In genomic region chr3R:24259278-24260040, dm6 we compare ENCODE assay signal across 5 fruit fly cellular contexts.
TF ChIP-seq lines count a peak whose summit lies in the region.

No protein-coding gene starts in this region.

TF ChIP-seq in whole organism, adult, 20 proteins besides CTCF, POLR2A, EP300 and RAD21 (continued from another document):
- no peak for TF ChIP-seq pad (GFP tag; optimal IDR thresholded peaks at IDR 0.05; lab: Kevin White, UChicago)
- peak; percentile 55 for TF ChIP-seq cic (GFP tag; optimal IDR thresholded peaks at IDR 0.05; lab: Kevin White, UChicago)
- TF ChIP-seq CG7045 (GFP tag; optimal IDR thresholded peaks at IDR 0.05; lab: Kevin White, UChicago), result peak; percentile 94
TF ChIP-seq in whole organism, adult: peak in this region for 18.

TF ChIP-seq in whole organism, embryonic, 481 proteins besides CTCF, POLR2A, EP300 and RAD21 (continued from another document and continues in another):
- TF ChIP-seq zfh1 (GFP tag; IDR thresholded peaks at IDR 0.05; lab: Robert Waterston, UW), result peak; percentile 95
- TF ChIP-seq CG2889 (GFP tag; IDR thresholded peaks at IDR 0.05; lab: Robert Waterston, UW), result peak; percentile 84
- peak; percentile 83 for TF ChIP-seq CG12299 (tag; optimal IDR thresholded peaks at IDR 0.05; lab: Kevin White, UChicago)
- TF ChIP-seq CG7839 (tag; optimal IDR thresholded peaks at IDR 0.05; lab: Kevin White, UChicago), result peak; percentile 94
- TF ChIP-seq yki (optimal IDR thresholded peaks at IDR 0.05; lab: Kevin White, UChicago), result no peak
- peak; percentile 91 for TF ChIP-seq bcd (GFP tag; optimal IDR thresholded peaks at IDR 0.05; lab: Kevin White, UChicago)
- peak; percentile 48 for TF ChIP-seq CG15479 (GFP tag; optimal IDR thresholded peaks at IDR 0.05; lab: Kevin White, UChicago)
- peak; percentile 91 for TF ChIP-seq CG10209 (GFP tag; optimal IDR thresholded peaks at IDR 0.05; lab: Kevin White, UChicago)
- TF ChIP-seq CG2712 (tag; optimal IDR thresholded peaks at IDR 0.05; lab: Kevin White, UChicago), result peak; percentile 93
- TF ChIP-seq Blimp-1 (GFP tag; optimal IDR thresholded peaks at IDR 0.05; lab: Kevin White, UChicago), result peak; percentile 84
- no peak for TF ChIP-seq nerfin-2 (GFP tag; IDR thresholded peaks at IDR 0.05; lab: Robert Waterston, UW; ENCODE audit: partially characterized antibody)
- TF ChIP-seq Rfx (GFP tag; IDR thresholded peaks at IDR 0.05; lab: Robert Waterston, UW), result peak; percentile 93
- TF ChIP-seq bsh (GFP tag; optimal IDR thresholded peaks at IDR 0.05; lab: Kevin White, UChicago), result peak; percentile 83 to 92
- TF ChIP-seq CG9437 (GFP tag; optimal IDR thresholded peaks at IDR 0.05; lab: Kevin White, UChicago), result peak; percentile 71
- TF ChIP-seq Rx (GFP tag; IDR thresholded peaks at IDR 0.05; lab: Robert Waterston, UW), result peak; percentile 84
- no peak for TF ChIP-seq CG8478 (optimal IDR thresholded peaks at IDR 0.05; lab: Kevin White, UChicago)
- peak; percentile 91 for TF ChIP-seq corto (GFP tag; optimal IDR thresholded peaks at IDR 0.05; lab: Kevin White, UChicago)
- TF ChIP-seq CG2120 (GFP tag; optimal IDR thresholded peaks at IDR 0.05; lab: Kevin White, UChicago), result peak; percentile 96
- peak; percentile 92 for TF ChIP-seq ara (GFP tag; IDR thresholded peaks at IDR 0.05; lab: Robert Waterston, UW)
- TF ChIP-seq zen2 (GFP tag; IDR thresholded peaks at IDR 0.05; lab: Robert Waterston, UW; ENCODE audit: partially characterized antibody), result no peak
- peak; percentile 57 for TF ChIP-seq en (GFP tag; optimal IDR thresholded peaks at IDR 0.05; lab: Kevin White, UChicago)
- peak; percentile 59 for TF ChIP-seq da (GFP tag; optimal IDR thresholded peaks at IDR 0.05; lab: Kevin White, UChicago)
- TF ChIP-seq pnt (GFP tag; optimal IDR thresholded peaks at IDR 0.05; lab: Kevin White, UChicago), result peak; percentile 87
- TF ChIP-seq wdn (GFP tag; IDR thresholded peaks at IDR 0.05; lab: Robert Waterston, UW), result peak; percentile 90
- TF ChIP-seq unpg (GFP tag; optimal IDR thresholded peaks at IDR 0.05; lab: Kevin White, UChicago), result peak; percentile 91
- peak; percentile 66 for TF ChIP-seq CG8359 (GFP tag; optimal IDR thresholded peaks at IDR 0.05; lab: Kevin White, UChicago; ENCODE audit: borderline replicate concordance)
- peak; percentile 84 for TF ChIP-seq H2.0 (GFP tag; IDR thresholded peaks at IDR 0.05; lab: Robert Waterston, UW)
- peak; percentile 75 for TF ChIP-seq CG14050 (GFP tag; IDR thresholded peaks at IDR 0.05; lab: Robert Waterston, UW)
- peak; percentile 86 for TF ChIP-seq CG2875 (GFP tag; optimal IDR thresholded peaks at IDR 0.05; lab: Kevin White, UChicago)
- TF ChIP-seq CG31365 (tag; optimal IDR thresholded peaks at IDR 0.05; lab: Kevin White, UChicago), result peak; percentile 63
- TF ChIP-seq CG14710 (tag; optimal IDR thresholded peaks at IDR 0.05; lab: Kevin White, UChicago), result peak; percentile 83
- peak; percentile 87 for TF ChIP-seq tgo (GFP tag; IDR thresholded peaks at IDR 0.05; lab: Robert Waterston, UW)

TF ChIP-seq in whole organism, prepupa, 60 proteins besides CTCF, POLR2A, EP300 and RAD21 (continued from another document and continues in another):
- peak; percentile 96 for TF ChIP-seq CG3919 (GFP tag; optimal IDR thresholded peaks at IDR 0.05; lab: Kevin White, UChicago)
- peak; percentile 97 for TF ChIP-seq Ets96B (tag; optimal IDR thresholded peaks at IDR 0.05; lab: Kevin White, UChicago)
- peak; percentile 89 for TF ChIP-seq Lpt (GFP tag; optimal IDR thresholded peaks at IDR 0.05; lab: Kevin White, UChicago)
- TF ChIP-seq dsx (GFP tag; optimal IDR thresholded peaks at IDR 0.05; lab: Kevin White, UChicago; ENCODE audit: poor library complexity, severe bottlenecking), result peak; percentile 95
- peak; percentile 90 for TF ChIP-seq Hr4 (GFP tag; optimal IDR thresholded peaks at IDR 0.05; lab: Kevin White, UChicago)
- no peak for TF ChIP-seq CG4318 (GFP tag; optimal IDR thresholded peaks at IDR 0.05; lab: Kevin White, UChicago)
- TF ChIP-seq Ets21C (GFP tag; optimal IDR thresholded peaks at IDR 0.05; lab: Kevin White, UChicago), result peak; percentile 91
- peak; percentile 95 for TF ChIP-seq spab (GFP tag; optimal IDR thresholded peaks at IDR 0.05; lab: Kevin White, UChicago)
- peak; percentile 94 for TF ChIP-seq topi (GFP tag; optimal IDR thresholded peaks at IDR 0.05; lab: Kevin White, UChicago)
- TF ChIP-seq CG32006 (GFP tag; optimal IDR thresholded peaks at IDR 0.05; lab: Kevin White, UChicago), result peak; percentile 88
- peak; percentile 77 for TF ChIP-seq Blimp-1 (GFP tag; optimal IDR thresholded peaks at IDR 0.05; lab: Kevin White, UChicago)
- peak; percentile 87 for TF ChIP-seq CG11294 (GFP tag; IDR thresholded peaks at IDR 0.05; lab: Robert Waterston, UW)
- peak; percentile 97 for TF ChIP-seq CG3032 (tag; optimal IDR thresholded peaks at IDR 0.05; lab: Kevin White, UChicago)
- peak; percentile 97 for TF ChIP-seq CG10669 (GFP tag; optimal IDR thresholded peaks at IDR 0.05; lab: Kevin White, UChicago)
- peak; percentile 98 for TF ChIP-seq svp (GFP tag; lab: Kevin White, UChicago)
- peak; percentile 82 for TF ChIP-seq fd85E (GFP tag; optimal IDR thresholded peaks at IDR 0.05; lab: Kevin White, UChicago)
- TF ChIP-seq CG16779 (tag; optimal IDR thresholded peaks at IDR 0.05; lab: Kevin White, UChicago), result peak; percentile 84
- TF ChIP-seq salr (GFP tag; optimal IDR thresholded peaks at IDR 0.05; lab: Kevin White, UChicago), result peak; percentile 85 to 97
- TF ChIP-seq Eip75B (GFP tag; optimal IDR thresholded peaks at IDR 0.05; lab: Kevin White, UChicago), result peak; percentile 97
- TF ChIP-seq CG7368 (GFP tag; optimal IDR thresholded peaks at IDR 0.05; lab: Kevin White, UChicago), result peak; percentile 96
- peak; percentile 96 for TF ChIP-seq CG8632 (GFP tag; optimal IDR thresholded peaks at IDR 0.05; lab: Kevin White, UChicago)
- peak; percentile 95 for TF ChIP-seq net (GFP tag; optimal IDR thresholded peaks at IDR 0.05; lab: Kevin White, UChicago)
- peak; percentile 96 for TF ChIP-seq Sox14 (GFP tag; optimal IDR thresholded peaks at IDR 0.05; lab: Kevin White, UChicago)
- TF ChIP-seq CG6808 (GFP tag; optimal IDR thresholded peaks at IDR 0.05; lab: Kevin White, UChicago), result peak; percentile 96
- peak; percentile 69 for TF ChIP-seq dac (GFP tag; optimal IDR thresholded peaks at IDR 0.05; lab: Kevin White, UChicago)
- TF ChIP-seq ss (GFP tag; optimal IDR thresholded peaks at IDR 0.05; lab: Kevin White, UChicago), result peak; percentile 93 to 96
- TF ChIP-seq CG11762 (GFP tag; optimal IDR thresholded peaks at IDR 0.05; lab: Kevin White, UChicago; ENCODE audit: insufficient read depth), result peak; percentile 89
- TF ChIP-seq esn (GFP tag; optimal IDR thresholded peaks at IDR 0.05; lab: Kevin White, UChicago), result peak; percentile 96
- TF ChIP-seq CG6792 (GFP tag; optimal IDR thresholded peaks at IDR 0.05; lab: Kevin White, UChicago), result peak; percentile 96
- TF ChIP-seq CG8319 (GFP tag; optimal IDR thresholded peaks at IDR 0.05; lab: Kevin White, UChicago), result peak; percentile 93
- TF ChIP-seq Sox15 (GFP tag; optimal IDR thresholded peaks at IDR 0.05; lab: Kevin White, UChicago), result peak; percentile 93
- TF ChIP-seq achi (GFP tag; optimal IDR thresholded peaks at IDR 0.05; lab: Kevin White, UChicago), result peak; percentile 94

TF ChIP-seq in whole organism, pupa, 21 proteins besides CTCF, POLR2A, EP300 and RAD21 (continued from another document):
- TF ChIP-seq CG14655 (GFP tag; optimal IDR thresholded peaks at IDR 0.05; lab: Kevin White, UChicago), result no peak
- peak; percentile 94 for TF ChIP-seq fd96Ca (GFP tag; IDR thresholded peaks at IDR 0.05; lab: Robert Waterston, UW)

TF ChIP-seq in whole organism, wandering third instar larva, 38 proteins besides CTCF, POLR2A, EP300 and RAD21 (continued from another document):
- TF ChIP-seq psq (GFP tag; optimal IDR thresholded peaks at IDR 0.05; lab: Kevin White, UChicago), result peak; percentile 93
- no peak for TF ChIP-seq Dfd (GFP tag; optimal IDR thresholded peaks at IDR 0.05; lab: Kevin White, UChicago)
- peak; percentile 82 for TF ChIP-seq brk (GFP tag; optimal IDR thresholded peaks at IDR 0.05; lab: Kevin White, UChicago)
- TF ChIP-seq Myc (optimal IDR thresholded peaks at IDR 0.05; lab: Kevin White, UChicago), result no peak
- peak; percentile 90 for TF ChIP-seq Hnf4 (GFP tag; optimal IDR thresholded peaks at IDR 0.05; lab: Kevin White, UChicago)
- TF ChIP-seq Abd-B (GFP tag; optimal IDR thresholded peaks at IDR 0.05; lab: Kevin White, UChicago), result no peak
- TF ChIP-seq sage (GFP tag; optimal IDR thresholded peaks at IDR 0.05; lab: Kevin White, UChicago), result peak; percentile 85
- TF ChIP-seq HLH106 (tag; optimal IDR thresholded peaks at IDR 0.05; lab: Kevin White, UChicago), result peak; percentile 88
- TF ChIP-seq foxo (GFP tag; optimal IDR thresholded peaks at IDR 0.05; lab: Kevin White, UChicago), result peak; percentile 93 to 97
- TF ChIP-seq woc (GFP tag; optimal IDR thresholded peaks at IDR 0.05; lab: Kevin White, UChicago), result peak; percentile 81
- TF ChIP-seq dl (GFP tag; optimal IDR thresholded peaks at IDR 0.05; lab: Kevin White, UChicago; ENCODE audit: insufficient read depth in 1 of 2, partially characterized antibody in 2 of 2), result peak; percentile 92 to 96
- peak; percentile 41 for TF ChIP-seq GATAd (GFP tag; optimal IDR thresholded peaks at IDR 0.05; lab: Kevin White, UChicago)
- peak; percentile 66 for TF ChIP-seq Hr83 (GFP tag; optimal IDR thresholded peaks at IDR 0.05; lab: Kevin White, UChicago; ENCODE audit: poor library complexity, severe bottlenecking)
- TF ChIP-seq CG32264 (GFP tag; optimal IDR thresholded peaks at IDR 0.05; lab: Kevin White, UChicago), result peak; percentile 90
- TF ChIP-seq h (GFP tag; optimal IDR thresholded peaks at IDR 0.05; lab: Kevin White, UChicago), result peak; percentile 97
- peak; percentile 91 for TF ChIP-seq Sp1 (GFP tag; optimal IDR thresholded peaks at IDR 0.05; lab: Kevin White, UChicago)
- no peak for TF ChIP-seq lola (GFP tag; optimal IDR thresholded peaks at IDR 0.05; lab: Kevin White, UChicago)
